Fruit fly (Drosophila melanogaster): ENCODE data around the gene Pomp.

- TF ChIP-seq psq (optimal IDR thresholded peaks at IDR 0.05) (no peak), h (optimal IDR thresholded peaks at IDR 0.05) (no peak)
Measured at dm6 chr2L:20824136-20824789, 36.8 kb downstream of the Pomp start.
